Worm (Caenorhabditis elegans): ENCODE results near the gene igdb-3.
A peak's percentile ranks its signal among the peaks of the same experiment; 100 is the strongest.

igdb-3 gene

ce11 chrX:6408286-6408685 is 23.0 kb downstream of the igdb-3 start:
- TF ChIP-seq lin-14 (GFP tag; optimal IDR thresholded peaks at IDR 0.05) (peak; percentile 30), ama-1 (optimal IDR thresholded peaks at IDR 0.05) (no peak), elt-2 (tag; optimal IDR thresholded peaks at IDR 0.05) (peak; percentile 82), isw-1 (GFP tag; IDR thresholded peaks at IDR 0.05) (no peak)

ce11 chrX:6408713-6409112 is 23.4 kb downstream of the igdb-3 start:
- TF ChIP-seq tlp-1 (tag; optimal IDR thresholded peaks at IDR 0.05) (no peak), unc-98 (GFP tag; IDR thresholded peaks at IDR 0.05) (no peak), fkh-8 (tag; optimal IDR thresholded peaks at IDR 0.05) (no peak), zag-1 (tag; optimal IDR thresholded peaks at IDR 0.05) (no peak), pag-3 (tag; optimal IDR thresholded peaks at IDR 0.05; ENCODE audit: borderline replicate concordance, insufficient read depth) (no peak), ceh-88 (GFP tag; IDR thresholded peaks at IDR 0.05) (no peak), alr-1 (tag; optimal IDR thresholded peaks at IDR 0.05; ENCODE audit: borderline replicate concordance) (no peak), nhr-12 (tag; optimal IDR thresholded peaks at IDR 0.05) (no peak), ztf-11 (tag; optimal IDR thresholded peaks at IDR 0.05) (no peak), lin-39 (tag; optimal IDR thresholded peaks at IDR 0.05) (no peak), mab-9 (GFP tag; IDR thresholded peaks at IDR 0.05) (no peak), ces-1 (GFP tag; optimal IDR thresholded peaks at IDR 0.05) (no peak), fkh-10 (GFP tag; optimal IDR thresholded peaks at IDR 0.05) (no peak), sup-37 (GFP tag; optimal IDR thresholded peaks at IDR 0.05) (no peak), lin-14 (GFP tag; optimal IDR thresholded peaks at IDR 0.05) (no peak), grh-1 (GFP tag; IDR thresholded peaks at IDR 0.05) (no peak), unc-130 (tag; optimal IDR thresholded peaks at IDR 0.05) (no peak), swsn-7 (tag; optimal IDR thresholded peaks at IDR 0.05) (no peak)

ce11 chrX:6410177-6410765 is 25.0 kb downstream of the igdb-3 start, which contains the start of gene mup-2:
Gene mup-2, minus strand, starts transcription at chrX:6410227.
- TF ChIP-seq dsc-1 (tag; optimal IDR thresholded peaks at IDR 0.05) (peak; percentile 88), hlh-17 (GFP tag; optimal IDR thresholded peaks at IDR 0.05; ENCODE audit: borderline replicate concordance) (no peak), sptf-1 (tag; optimal IDR thresholded peaks at IDR 0.05) (no peak), ces-1 (GFP tag; optimal IDR thresholded peaks at IDR 0.05) (no peak), nhr-47 (tag; optimal IDR thresholded peaks at IDR 0.05) (peak; percentile 18), nhr-71 (tag; optimal IDR thresholded peaks at IDR 0.05) (peak; percentile 89), mef-2 (tag; optimal IDR thresholded peaks at IDR 0.05) (no peak), sup-37 (GFP tag; optimal IDR thresholded peaks at IDR 0.05) (peak; percentile 9), grh-1 (GFP tag; IDR thresholded peaks at IDR 0.05) (no peak), pag-3 (tag; optimal IDR thresholded peaks at IDR 0.05; ENCODE audit: borderline replicate concordance, insufficient read depth) (peak; percentile 77), nhr-19 (GFP tag; conservative IDR thresholded peaks at IDR 0.05) (peak; percentile 62), lin-14 (GFP tag; optimal IDR thresholded peaks at IDR 0.05) (peak; percentile 80), ztf-11 (tag; optimal IDR thresholded peaks at IDR 0.05) (no peak), mdl-1 (tag; optimal IDR thresholded peaks at IDR 0.05) (peak in 1 of 2 experiments; percentile 20), swsn-7 (tag; optimal IDR thresholded peaks at IDR 0.05) (peak; percentile 24), jun-1 (tag; optimal IDR thresholded peaks at IDR 0.05) (no peak), nhr-12 (tag; optimal IDR thresholded peaks at IDR 0.05) (no peak), hpl-2 (GFP tag; optimal IDR thresholded peaks at IDR 0.05) (no peak), snu-23 (GFP tag; optimal IDR thresholded peaks at IDR 0.05) (peak; percentile 61), ceh-90 (tag; optimal IDR thresholded peaks at IDR 0.05) (no peak), unc-130 (tag; optimal IDR thresholded peaks at IDR 0.05) (peak; percentile 50), ceh-82 (tag; optimal IDR thresholded peaks at IDR 0.05) (no peak), nhr-28 (tag; optimal IDR thresholded peaks at IDR 0.05) (no peak), alr-1 (tag; optimal IDR thresholded peaks at IDR 0.05; ENCODE audit: borderline replicate concordance) (no peak), pax-3 (tag; optimal IDR thresholded peaks at IDR 0.05) (no peak), fkh-10 (GFP tag; optimal IDR thresholded peaks at IDR 0.05) (no peak), ztf-4 (tag; optimal IDR thresholded peaks at IDR 0.05) (peak; percentile 7), rnt-1 (tag; optimal IDR thresholded peaks at IDR 0.05) (peak; percentile 69), Y116A8C.19 (tag; optimal IDR thresholded peaks at IDR 0.05; ENCODE audit: borderline replicate concordance) (no peak), irx-1 (tag; optimal IDR thresholded peaks at IDR 0.05) (peak; percentile 7), lin-39 (tag; optimal IDR thresholded peaks at IDR 0.05) (peak; percentile 2), xbp-1 (tag; optimal IDR thresholded peaks at IDR 0.05) (peak; percentile 8), ceh-63 (GFP tag; optimal IDR thresholded peaks at IDR 0.05) (no peak), nhr-90 (tag; optimal IDR thresholded peaks at IDR 0.05; ENCODE audit: poor library complexity) (no peak), lsy-2 (tag; optimal IDR thresholded peaks at IDR 0.05) (peak; percentile 22 to 60), aly-2 (tag; optimal IDR thresholded peaks at IDR 0.05) (no peak), unc-98 (GFP tag; IDR thresholded peaks at IDR 0.05) (peak; percentile 30; the same call in 1 of the 2 replicates), pqm-1 (tag; optimal IDR thresholded peaks at IDR 0.05) (no peak)
